Worm (Caenorhabditis elegans) whole organism, late embryonic: Measurements from ENCODE around the gene csc-1.

ENCODE experiments used
- C38D4.7 ChIP-seq: fragments of 200-800 bp; sonication (Bioruptor generic); optimal IDR thresholded peaks from 2 replicates; lab custom pipeline; 2018; ENCODE audit warnings: mild to moderate bottlenecking, missing genetic modification characterization, moderate library complexity, missing compliant biosample characterization
- K02D7.2 ChIP-seq: sonication (generic microtip); optimal IDR thresholded peaks from 2 replicates; lab custom pipeline; 2017; ENCODE audit warnings: mild to moderate bottlenecking, missing genetic modification characterization, missing compliant biosample characterization
- T23F11.4 ChIP-seq: fragments of 200-800 bp; sonication (Bioruptor generic); optimal IDR thresholded peaks from 2 replicates; lab custom pipeline; 2018; ENCODE audit warnings: mild to moderate bottlenecking, missing genetic modification characterization, missing compliant biosample characterization
- ama-1 ChIP-seq: fragments of 150-350 bp; optimal IDR thresholded peaks from 2 replicates; lab custom pipeline; 2014
- ceh-14 ChIP-seq: sonication (generic microtip); optimal IDR thresholded peaks from 2 replicates; lab custom pipeline; 2016; ENCODE audit warnings: missing genotype, missing genetic modification characterization, missing compliant biosample characterization
- ceh-19 ChIP-seq: fragments of 200-800 bp; sonication (Bioruptor generic); optimal IDR thresholded peaks from 2 replicates; lab custom pipeline; 2018; ENCODE audit warnings: mild to moderate bottlenecking, missing genetic modification characterization, missing compliant biosample characterization
- ceh-2 ChIP-seq: sonication (generic microtip); optimal IDR thresholded peaks from 2 replicates; lab custom pipeline; 2016; ENCODE audit warnings: missing genotype, missing genetic modification characterization, missing compliant biosample characterization
- ceh-45 ChIP-seq: fragments of 200-800 bp; sonication (Bioruptor generic); IDR thresholded peaks from 2 replicates; pipeline ENCODE4 v1.3.6; 2022; ENCODE audit warnings: missing genetic modification reagents, missing genetic modification characterization, missing compliant biosample characterization
- che-1 ChIP-seq: sonication (generic microtip); optimal IDR thresholded peaks from 2 replicates; lab custom pipeline; 2016; ENCODE audit warnings: mild to moderate bottlenecking, missing genetic modification characterization, missing compliant biosample characterization
- dmd-4 ChIP-seq: sonication (generic microtip); optimal IDR thresholded peaks from 2 replicates; lab custom pipeline; 2016; ENCODE audit warnings: borderline replicate concordance, missing genetic modification characterization, missing compliant biosample characterization
- dve-1 ChIP-seq: sonication (generic microtip); optimal IDR thresholded peaks from 2 replicates; lab custom pipeline; 2017; ENCODE audit warnings: antibody characterized with exemption, mild to moderate bottlenecking, missing genetic modification characterization, missing compliant biosample characterization
- elt-2 ChIP-seq: sonication (generic microtip); optimal IDR thresholded peaks from 2 replicates; lab custom pipeline; 2016; ENCODE audit warnings: missing genetic modification reagents, missing genetic modification characterization, missing compliant biosample characterization
- elt-4 ChIP-seq: sonication (generic microtip); optimal IDR thresholded peaks from 2 replicates; lab custom pipeline; 2016; ENCODE audit warnings: missing genetic modification characterization, missing compliant biosample characterization
- ets-4 ChIP-seq: sonication (generic microtip); optimal IDR thresholded peaks from 2 replicates; lab custom pipeline; 2016; ENCODE audit warnings: missing genetic modification characterization, missing compliant biosample characterization
- eyg-1 ChIP-seq: sonication (generic microtip); optimal IDR thresholded peaks from 2 replicates; lab custom pipeline; 2016; ENCODE audit warnings: missing genotype, missing genetic modification characterization, missing compliant biosample characterization
- fax-1 ChIP-seq: sonication (generic microtip); optimal IDR thresholded peaks from 2 replicates; lab custom pipeline; 2016; ENCODE audit warnings: missing genotype, missing genetic modification characterization, missing compliant biosample characterization
- fkh-10 ChIP-seq: fragments of 150-350 bp; optimal IDR thresholded peaks from 2 replicates; lab custom pipeline; 2014; ENCODE audit warnings: missing biosample characterization, missing genetic modification reagents, missing genetic modification characterization
- fkh-6 ChIP-seq: sonication (generic microtip); optimal IDR thresholded peaks from 2 replicates; lab custom pipeline; 2016; ENCODE audit warnings: missing genetic modification characterization, missing compliant biosample characterization
- gmeb-2 ChIP-seq: sonication (generic microtip); optimal IDR thresholded peaks from 2 replicates; lab custom pipeline; 2016; ENCODE audit warnings: missing genetic modification characterization, inconsistent platforms, missing compliant biosample characterization
- hlh-13 ChIP-seq: fragments of 200-800 bp; sonication (Bioruptor generic); optimal IDR thresholded peaks from 2 replicates; lab custom pipeline; 2018; ENCODE audit warnings: mild to moderate bottlenecking, missing genetic modification characterization, missing compliant biosample characterization
- hlh-15 ChIP-seq: sonication (generic microtip); optimal IDR thresholded peaks from 2 replicates; lab custom pipeline; 2016; ENCODE audit warnings: missing genetic modification characterization, missing compliant biosample characterization
- hlh-30 ChIP-seq: sonication (generic microtip); optimal IDR thresholded peaks from 2 replicates; lab custom pipeline; 2017; ENCODE audit warnings: antibody characterized with exemption, missing genetic modification characterization, missing compliant biosample characterization; ENCODE audit not compliant: insufficient read depth
- hlh-8 ChIP-seq: sonication (generic microtip); optimal IDR thresholded peaks from 2 replicates; lab custom pipeline; 2016; ENCODE audit warnings: missing genotype, missing genetic modification characterization, missing compliant biosample characterization
- lin-11 ChIP-seq: fragments of 200-800 bp; sonication (Bioruptor generic); optimal IDR thresholded peaks from 2 replicates; lab custom pipeline; 2018; ENCODE audit warnings: mild to moderate bottlenecking, missing genetic modification characterization, missing compliant biosample characterization
- madf-2 ChIP-seq: sonication (generic microtip); optimal IDR thresholded peaks from 2 replicates; lab custom pipeline; 2017; ENCODE audit warnings: missing genetic modification characterization, missing compliant biosample characterization
- mec-3 ChIP-seq: sonication (generic microtip); optimal IDR thresholded peaks from 2 replicates; lab custom pipeline; 2016; ENCODE audit warnings: borderline replicate concordance, missing genetic modification characterization, missing compliant biosample characterization
- nfya-1 ChIP-seq: sonication (generic microtip); optimal IDR thresholded peaks from 2 replicates; lab custom pipeline; 2017; ENCODE audit warnings: missing genetic modification characterization, mild to moderate bottlenecking, missing compliant biosample characterization, antibody characterized with exemption, moderate library complexity
- nhr-11 ChIP-seq: fragments of 150-350 bp; optimal IDR thresholded peaks from 2 replicates; lab custom pipeline; 2014; ENCODE audit warnings: missing biosample characterization, missing genetic modification characterization
- nhr-232 ChIP-seq: sonication (generic microtip); optimal IDR thresholded peaks from 2 replicates; lab custom pipeline; 2016; ENCODE audit warnings: missing genetic modification characterization, missing compliant biosample characterization
- npax-4 ChIP-seq: sonication (generic microtip); optimal IDR thresholded peaks from 2 replicates; lab custom pipeline; 2016; ENCODE audit warnings: missing genetic modification characterization, missing compliant biosample characterization
- pha-2 ChIP-seq: sonication (generic microtip); optimal IDR thresholded peaks from 2 replicates; lab custom pipeline; 2017; ENCODE audit warnings: mild to moderate bottlenecking, missing genetic modification characterization, missing compliant biosample characterization
- pqm-1 ChIP-seq: sonication (generic microtip); optimal IDR thresholded peaks from 2 replicates; lab custom pipeline; 2016; ENCODE audit warnings: missing genetic modification characterization, missing compliant biosample characterization
- ref-2 ChIP-seq: sonication (generic microtip); optimal IDR thresholded peaks from 2 replicates; lab custom pipeline; 2016; ENCODE audit warnings: missing genetic modification characterization, missing compliant biosample characterization
- rnt-1 ChIP-seq: sonication (generic microtip); optimal IDR thresholded peaks from 2 replicates; lab custom pipeline; 2016; ENCODE audit warnings: missing genetic modification characterization, missing compliant biosample characterization
- sdc-2 ChIP-seq: sonication (generic microtip); optimal IDR thresholded peaks from 2 replicates; lab custom pipeline; 2016; ENCODE audit warnings: missing genotype, missing genetic modification characterization, missing compliant biosample characterization
- sox-2 ChIP-seq: fragments of 200-800 bp; sonication (Bioruptor generic); IDR thresholded peaks from 2 replicates; pipeline ENCODE4 v1.3.6; 2022; ENCODE audit warnings: missing genetic modification reagents, missing genetic modification characterization, missing compliant biosample characterization
- tbx-2 ChIP-seq: sonication (generic microtip); optimal IDR thresholded peaks from 2 replicates; lab custom pipeline; 2016; ENCODE audit warnings: missing genetic modification characterization, missing compliant biosample characterization
- unc-42 ChIP-seq: sonication (generic microtip); optimal IDR thresholded peaks from 2 replicates; lab custom pipeline; 2016; ENCODE audit warnings: missing genotype, missing genetic modification characterization, missing compliant biosample characterization
- zip-5 ChIP-seq: sonication (generic microtip); optimal IDR thresholded peaks from 2 replicates; lab custom pipeline; 2016; ENCODE audit warnings: missing genetic modification characterization, missing compliant biosample characterization
- ztf-16 ChIP-seq: sonication (generic microtip); optimal IDR thresholded peaks from 2 replicates; lab custom pipeline; 2017; ENCODE audit warnings: missing genetic modification characterization, missing compliant biosample characterization

csc-1 gene

DNA sequence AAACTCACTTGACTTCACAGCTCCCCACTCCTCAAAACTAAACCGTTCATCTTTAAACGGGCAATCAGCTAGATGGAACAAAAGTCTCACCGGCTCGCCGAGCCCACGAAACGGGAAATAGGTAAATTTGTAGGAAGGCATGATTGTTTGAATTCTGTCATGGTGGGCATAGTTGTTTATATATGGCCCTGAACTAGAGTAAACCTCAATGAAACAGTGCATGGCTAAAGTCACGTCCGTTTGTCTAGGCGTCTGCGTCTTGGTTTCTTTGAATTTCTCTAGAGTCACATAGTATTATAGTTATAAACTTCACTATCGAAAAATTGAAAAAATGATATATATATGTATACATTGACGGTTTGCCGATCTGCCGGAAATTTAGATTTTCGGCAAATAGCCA is 30.2 kb downstream of the csc-1 start, which contains the start of gene gst-19:
TSS of gene gst-19 (minus strand) at position 145 of the 400 bp plus-strand sequence.
- TF ChIP-seq ceh-14 (tag; lab: Kevin White, UChicago) (no peak), fkh-6 (tag; lab: Kevin White, UChicago) (no peak), ref-2 (tag; lab: Kevin White, UChicago) (no peak), dmd-4 (tag; lab: Kevin White, UChicago) (no peak), ama-1 (no peak), ets-4 (tag; lab: Kevin White, UChicago) (no peak), nhr-11 (tag; lab: Kevin White, UChicago) (no peak), madf-2 (tag; lab: Kevin White, UChicago) (no peak), elt-2 (tag; lab: Kevin White, UChicago) (no peak), sdc-2 (no peak), gmeb-2 (tag; lab: Kevin White, UChicago) (no peak), T23F11.4 (GFP tag; lab: Kevin White, UChicago) (no peak), fkh-10 (GFP tag; lab: Kevin White, UChicago) (no peak), hlh-8 (tag; lab: Kevin White, UChicago) (no peak), hlh-15 (tag; lab: Kevin White, UChicago) (no peak), dve-1 (tag; lab: Kevin White, UChicago) (no peak), rnt-1 (no peak), ceh-45 (no peak), mec-3 (tag; lab: Kevin White, UChicago) (no peak), lin-11 (tag; lab: Kevin White, UChicago) (no peak)

DNA sequence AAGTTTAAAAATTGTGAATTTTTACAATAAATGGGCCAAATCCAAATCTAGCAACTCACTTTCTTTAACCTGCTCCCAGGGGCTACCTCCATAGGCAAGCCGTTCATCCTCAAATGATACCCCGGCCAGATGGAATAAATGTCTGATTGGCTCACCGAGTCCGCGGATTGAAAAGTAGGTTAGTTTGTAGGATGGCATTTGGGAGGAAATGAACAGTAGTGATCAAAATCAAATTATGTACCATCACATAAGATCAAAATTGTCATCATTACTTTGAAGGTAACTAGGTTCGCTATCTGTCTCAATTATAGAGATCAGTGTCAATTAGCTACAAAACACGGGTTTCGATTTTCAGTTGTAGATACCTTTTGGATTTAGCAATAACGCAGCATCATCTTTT is 33.9 kb downstream of the csc-1 start, which contains the start of the genes gst-17 and gst-18:
TSS of gene gst-17 (minus strand) at position 101 of the 400 bp plus-strand sequence.
TSS of gene gst-18 (minus strand) at position 198 of the 400 bp plus-strand sequence.
- TF ChIP-seq tbx-2 (tag; lab: Kevin White, UChicago) (no peak), pha-2 (tag; lab: Kevin White, UChicago) (no peak), eyg-1 (tag; lab: Kevin White, UChicago) (no peak), T23F11.4 (GFP tag; lab: Kevin White, UChicago) (no peak), zip-5 (tag; lab: Kevin White, UChicago) (no peak), unc-42 (tag; lab: Kevin White, UChicago) (no peak), ceh-14 (tag; lab: Kevin White, UChicago) (no peak), elt-2 (tag; lab: Kevin White, UChicago) (no peak), fkh-10 (GFP tag; lab: Kevin White, UChicago) (no peak), C38D4.7 (no peak), ama-1 (no peak), che-1 (no peak), fax-1 (tag; lab: Kevin White, UChicago) (no peak), nhr-232 (tag; lab: Kevin White, UChicago) (no peak), madf-2 (tag; lab: Kevin White, UChicago) (no peak), nhr-11 (tag; lab: Kevin White, UChicago) (no peak)

DNA sequence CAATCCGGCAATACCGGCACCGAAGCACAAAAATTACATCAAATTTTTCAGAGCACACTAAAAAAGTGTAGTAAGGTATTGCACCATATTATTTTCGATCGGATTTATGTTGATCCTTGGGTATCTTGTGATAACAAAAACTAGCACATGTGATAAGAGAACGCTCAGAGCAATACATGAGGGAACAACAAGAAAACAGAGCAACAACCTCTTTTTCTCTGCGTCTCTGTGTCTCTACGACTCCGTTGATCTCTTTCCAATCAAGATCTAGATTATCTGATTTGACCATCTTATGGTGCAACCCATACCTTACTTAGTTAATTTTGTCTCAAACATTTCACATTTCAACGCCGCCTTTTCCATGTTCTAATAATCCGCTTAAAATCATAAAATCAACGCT is 35.5 kb downstream of the csc-1 start, which contains the start of gene tag-10:
TSS of gene tag-10 (plus strand) at position 347 of the 400 bp plus-strand sequence.
- TF ChIP-seq T23F11.4 (GFP tag; lab: Kevin White, UChicago) (no peak), unc-42 (tag; lab: Kevin White, UChicago) (no peak), rnt-1 (no peak), madf-2 (tag; lab: Kevin White, UChicago) (no peak), eyg-1 (tag; lab: Kevin White, UChicago) (no peak), elt-4 (tag; lab: Kevin White, UChicago) (no peak), ceh-2 (tag; lab: Kevin White, UChicago) (no peak)

DNA sequence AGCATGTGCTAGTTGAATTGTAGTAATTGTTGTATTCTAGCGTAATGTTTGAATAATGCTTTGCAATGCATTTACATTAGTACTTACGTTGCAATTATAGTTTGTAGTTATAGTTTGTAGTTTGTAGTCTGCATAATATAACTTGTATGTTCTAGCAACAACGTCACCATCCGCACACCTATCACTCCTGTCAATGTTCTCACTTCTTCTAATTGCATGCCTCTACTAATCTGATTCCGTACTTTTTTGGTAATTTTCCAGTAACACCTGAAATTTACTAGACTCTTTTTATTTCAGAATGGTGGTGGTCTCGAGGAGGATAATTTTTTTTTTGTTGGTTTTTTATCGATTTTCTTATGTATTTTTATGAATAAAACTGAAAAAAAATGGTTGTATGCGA is 39.8 kb downstream of the csc-1 start:
- TF ChIP-seq elt-4 (tag; lab: Kevin White, UChicago) (no peak), gmeb-2 (tag; lab: Kevin White, UChicago) (no peak), fkh-6 (tag; lab: Kevin White, UChicago) (no peak), nfya-1 (tag; lab: Kevin White, UChicago) (no peak), npax-4 (tag; lab: Kevin White, UChicago) (no peak), K02D7.2 (no peak), nhr-232 (tag; lab: Kevin White, UChicago) (no peak), pqm-1 (tag; lab: Kevin White, UChicago) (no peak), pha-2 (tag; lab: Kevin White, UChicago) (no peak), dve-1 (tag; lab: Kevin White, UChicago) (no peak), ama-1 (no peak), hlh-30 (no peak), hlh-13 (no peak), ceh-2 (tag; lab: Kevin White, UChicago) (no peak), ceh-19 (no peak), sox-2 (no peak), ztf-16 (tag; lab: Kevin White, UChicago) (no peak)
